Fruit fly (Drosophila melanogaster) whole organism, embryonic: ENCODE data around the gene mRpS30.

Experiments
- CG10431 ChIP-seq: fragments of 200-800 bp; sonication (Bioruptor generic); optimal IDR thresholded peaks from 3 replicates; lab custom pipeline; 2018; ENCODE audit warnings: missing biosample characterization, mild to moderate bottlenecking, missing genetic modification characterization
- CG10959 ChIP-seq: fragments of 200-800 bp; sonication (Bioruptor generic); IDR thresholded peaks from 2 replicates; pipeline ENCODE4 v1.3.6; 2022; ENCODE audit warnings: missing biosample characterization, missing genetic modification characterization
- CG12104 ChIP-seq: fragments of 200-800 bp; sonication (Bioruptor generic); optimal IDR thresholded peaks from 3 replicates; lab custom pipeline; 2016; ENCODE audit warnings: missing biosample characterization, missing genetic modification characterization
- CG1233 ChIP-seq: fragments of 200-800 bp; sonication (Bioruptor generic); optimal IDR thresholded peaks from 4 replicates; lab custom pipeline; 2018; ENCODE audit warnings: missing biosample characterization, mild to moderate bottlenecking, missing genetic modification characterization
- CG12744 ChIP-seq: fragments of 200-800 bp; sonication (Bioruptor generic); optimal IDR thresholded peaks from 2 replicates; lab custom pipeline; 2016; ENCODE audit warnings: missing biosample characterization, missing genetic modification characterization
- CG13624 ChIP-seq: fragments of 200-800 bp; sonication (Bioruptor generic); optimal IDR thresholded peaks from 2 replicates; lab custom pipeline; 2016; ENCODE audit warnings: missing biosample characterization, missing genetic modification characterization
- CG14965 ChIP-seq: fragments of 200-800 bp; sonication (Bioruptor generic); optimal IDR thresholded peaks from 2 replicates; lab custom pipeline; 2016; ENCODE audit warnings: missing biosample characterization, missing genetic modification characterization, borderline replicate concordance
- CG15514 ChIP-seq: fragments of 200-800 bp; sonication (Bioruptor generic); optimal IDR thresholded peaks from 3 replicates; lab custom pipeline; 2017; ENCODE audit warnings: missing biosample characterization, missing genetic modification characterization, mild to moderate bottlenecking, moderate library complexity, missing genetic modification reagents
- CG17328 ChIP-seq: fragments of 200-800 bp; sonication (Bioruptor generic); IDR thresholded peaks from 2 replicates; pipeline ENCODE4 v1.3.6; 2022; ENCODE audit warnings: missing biosample characterization, missing genetic modification characterization
- CG17568 ChIP-seq: fragments of 200-800 bp; sonication (Bioruptor generic); optimal IDR thresholded peaks from 2 replicates; lab custom pipeline; 2018; ENCODE audit warnings: missing biosample characterization, mild to moderate bottlenecking, missing genetic modification characterization, moderate library complexity
- CG17612 ChIP-seq: fragments of 200-800 bp; sonication (Bioruptor generic); IDR thresholded peaks from 2 replicates; pipeline ENCODE4 v1.3.6; 2022; ENCODE audit warnings: missing biosample characterization, missing genetic modification characterization
- CG17829 ChIP-seq: fragments of 200-800 bp; optimal IDR thresholded peaks from 2 replicates; lab custom pipeline; 2019; ENCODE audit warnings: missing biosample characterization, mild to moderate bottlenecking, missing genetic modification characterization, moderate library complexity
- CG2875 ChIP-seq: fragments of 200-800 bp; sonication (Bioruptor generic); optimal IDR thresholded peaks from 2 replicates; lab custom pipeline; 2017; ENCODE audit warnings: missing biosample characterization, mild to moderate bottlenecking, missing genetic modification characterization, missing genetic modification reagents
- CG3065 ChIP-seq: fragments of 200-800 bp; sonication (Bioruptor generic); optimal IDR thresholded peaks from 2 replicates; lab custom pipeline; 2016; ENCODE audit warnings: missing biosample characterization, missing genetic modification characterization
- CG34422 ChIP-seq: fragments of 200-800 bp; sonication (Bioruptor generic); IDR thresholded peaks from 3 replicates; pipeline ENCODE4 v1.3.6; 2022; ENCODE audit warnings: missing biosample characterization, missing genetic modification characterization
- CG4617 ChIP-seq: fragments of 200-800 bp; sonication (Bioruptor generic); optimal IDR thresholded peaks from 3 replicates; lab custom pipeline; 2016; ENCODE audit warnings: missing biosample characterization, missing genetic modification characterization, borderline replicate concordance
- CG6813 ChIP-seq: fragments of 200-800 bp; sonication (Bioruptor generic); optimal IDR thresholded peaks from 2 replicates; lab custom pipeline; 2017; ENCODE audit warnings: missing biosample characterization, missing genetic modification characterization, mild to moderate bottlenecking, moderate library complexity, missing genetic modification reagents
- CG9727 ChIP-seq: fragments of 200-800 bp; sonication (Bioruptor generic); optimal IDR thresholded peaks from 3 replicates; lab custom pipeline; 2017; ENCODE audit warnings: missing biosample characterization, mild to moderate bottlenecking, missing genetic modification characterization
- Fer2 ChIP-seq: fragments of 200-800 bp; sonication (Bioruptor generic); optimal IDR thresholded peaks from 2 replicates; lab custom pipeline; 2018; ENCODE audit warnings: missing biosample characterization, mild to moderate bottlenecking, missing genetic modification characterization, moderate library complexity
- Fer3 ChIP-seq: fragments of 200-800 bp; sonication (Bioruptor generic); optimal IDR thresholded peaks from 2 replicates; lab custom pipeline; 2018; ENCODE audit warnings: missing biosample characterization, mild to moderate bottlenecking, missing genetic modification characterization, moderate library complexity
- GATAe ChIP-seq: fragments of 200-800 bp; sonication (Bioruptor generic); conservative IDR thresholded peaks from 2 replicates; pipeline ENCODE4 v1.3.6; 2022; ENCODE audit warnings: missing biosample characterization, missing genetic modification characterization
- HLH3B ChIP-seq: fragments of 200-800 bp; sonication (Bioruptor generic); IDR thresholded peaks from 2 replicates; pipeline ENCODE4 v1.3.6; 2022; ENCODE audit warnings: missing biosample characterization, missing genetic modification characterization
- Nf-YA ChIP-seq: fragments of 200-800 bp; sonication (Bioruptor generic); IDR thresholded peaks from 2 replicates; pipeline ENCODE4 v1.3.6; 2022; ENCODE audit warnings: missing biosample characterization, missing genetic modification characterization
- Six4 ChIP-seq: fragments of 200-800 bp; sonication (Bioruptor generic); optimal IDR thresholded peaks from 2 replicates; lab custom pipeline; 2016; ENCODE audit warnings: missing biosample characterization, missing genetic modification characterization
- Stat92E ChIP-seq, 3 experiments: fragments of >200 bp in 2 of 3; fragments of 200-800 bp in 1 of 3; sonication (Bioruptor generic) in 1 of 3; optimal IDR thresholded peaks; 2 replicates each; lab custom pipeline; 2017 to 2019; ENCODE audit warnings: missing biosample characterization in 3 of 3, missing genetic modification characterization in 3 of 3, mild to moderate bottlenecking in 1 of 3, moderate library complexity in 1 of 3
- Taf1 ChIP-seq: fragments of 200-800 bp; sonication (Bioruptor generic); IDR thresholded peaks from 2 replicates; pipeline ENCODE4 v1.3.6; 2022; ENCODE audit warnings: missing biosample characterization, missing genetic modification characterization
- Trl ChIP-seq, 3 experiments: fragments of >200 bp in 2 of 3; fragments of 200-800 bp in 1 of 3; sonication (Bioruptor generic) in 1 of 3; optimal IDR thresholded peaks; 2 replicates in 1 of 3; 3 replicates in 2 of 3; lab custom pipeline; 2016 to 2017; ENCODE audit warnings: missing biosample characterization in 1 of 3, missing genetic modification characterization in 1 of 3
- Vsx1 ChIP-seq: fragments of 200-800 bp; sonication (Bioruptor generic); optimal IDR thresholded peaks from 2 replicates; lab custom pipeline; 2017; ENCODE audit warnings: missing biosample characterization, mild to moderate bottlenecking, missing genetic modification characterization, missing genetic modification reagents
- ab ChIP-seq: fragments of 200-800 bp; sonication (Bioruptor generic); optimal IDR thresholded peaks from 2 replicates; lab custom pipeline; 2016; ENCODE audit warnings: missing biosample characterization, missing genetic modification characterization
- amos ChIP-seq: fragments of 200-800 bp; sonication (Bioruptor generic); IDR thresholded peaks from 2 replicates; pipeline ENCODE4 v1.3.6; 2022; ENCODE audit warnings: missing biosample characterization, missing genetic modification characterization; ENCODE audit not compliant: partially characterized antibody
- aop ChIP-seq: fragments of 200-800 bp; sonication (Bioruptor generic); IDR thresholded peaks from 2 replicates; pipeline ENCODE4 v1.3.6; 2022; ENCODE audit warnings: missing biosample characterization, missing genetic modification characterization
- bab2 ChIP-seq: fragments of 200-800 bp; sonication (Bioruptor generic); optimal IDR thresholded peaks from 2 replicates; lab custom pipeline; 2016; ENCODE audit warnings: missing biosample characterization, missing genetic modification characterization
- br ChIP-seq: fragments of >200 bp; optimal IDR thresholded peaks from 2 replicates; lab custom pipeline; 2017
- btn ChIP-seq: fragments of 200-800 bp; sonication (Bioruptor generic); optimal IDR thresholded peaks from 2 replicates; lab custom pipeline; 2016; ENCODE audit warnings: missing biosample characterization, missing genetic modification characterization
- danr ChIP-seq: fragments of 200-800 bp; sonication (Bioruptor generic); IDR thresholded peaks from 2 replicates; pipeline ENCODE4 v1.3.6; 2022; ENCODE audit warnings: missing biosample characterization, missing genetic modification characterization
- ems ChIP-seq: fragments of 200-800 bp; sonication (Bioruptor generic); optimal IDR thresholded peaks from 3 replicates; lab custom pipeline; 2016; ENCODE audit warnings: missing biosample characterization, missing genetic modification characterization
- esg ChIP-seq: fragments of 200-800 bp; sonication (Bioruptor generic); conservative IDR thresholded peaks from 2 replicates; pipeline ENCODE4 v1.3.6; 2022; ENCODE audit warnings: missing biosample characterization, missing genetic modification characterization
- gcm2 ChIP-seq: fragments of 200-800 bp; sonication (Bioruptor generic); optimal IDR thresholded peaks from 2 replicates; lab custom pipeline; 2016; ENCODE audit warnings: missing biosample characterization, missing genetic modification characterization
- gt ChIP-seq: fragments of 200-800 bp; sonication (Bioruptor generic); IDR thresholded peaks from 2 replicates; pipeline ENCODE4 v1.3.6; 2022; ENCODE audit warnings: missing biosample characterization, missing genetic modification characterization
- ind ChIP-seq: fragments of 200-800 bp; sonication (Bioruptor generic); optimal IDR thresholded peaks from 3 replicates; lab custom pipeline; 2016; ENCODE audit warnings: missing biosample characterization, missing genetic modification characterization
- lilli ChIP-seq: fragments of 200-800 bp; sonication (Bioruptor generic); optimal IDR thresholded peaks from 3 replicates; lab custom pipeline; 2016; ENCODE audit warnings: missing biosample characterization, missing genetic modification characterization
- lov ChIP-seq, 2 experiments: fragments of 200-800 bp in 1 of 2; fragments of >200 bp in 1 of 2; sonication (Bioruptor generic) in 1 of 2; IDR thresholded peaks in 1 of 2; optimal IDR thresholded peaks in 1 of 2; 2 replicates in 1 of 2; 3 replicates in 1 of 2; pipeline versions ENCODE4 v1.3.6 to Lab custom; 2017 to 2022; ENCODE audit warnings: missing biosample characterization in 1 of 2, missing genetic modification characterization in 1 of 2
- maf-S ChIP-seq: fragments of 200-800 bp; sonication (Bioruptor generic); optimal IDR thresholded peaks from 2 replicates; lab custom pipeline; 2016; ENCODE audit warnings: missing biosample characterization, missing genetic modification characterization
- mirr ChIP-seq: fragments of 200-800 bp; sonication (Bioruptor generic); optimal IDR thresholded peaks from 3 replicates; lab custom pipeline; 2018; ENCODE audit warnings: missing biosample characterization, mild to moderate bottlenecking, missing genetic modification characterization
- sens ChIP-seq: fragments of 200-800 bp; sonication (Bioruptor generic); peaks from one replicate; lab custom pipeline; 2016; ENCODE audit warnings: missing biosample characterization, missing genetic modification characterization
- sug ChIP-seq: fragments of 200-800 bp; optimal IDR thresholded peaks from 2 replicates; lab custom pipeline; 2019; ENCODE audit warnings: missing biosample characterization, mild to moderate bottlenecking, missing genetic modification characterization, moderate library complexity
- tio ChIP-seq: fragments of 200-800 bp; sonication (Bioruptor generic); optimal IDR thresholded peaks from 2 replicates; lab custom pipeline; 2017; ENCODE audit warnings: missing biosample characterization, missing genetic modification characterization, inconsistent platforms
- zfh1 ChIP-seq: fragments of 200-800 bp; sonication (Bioruptor generic); IDR thresholded peaks from 3 replicates; pipeline ENCODE4 v1.3.6; 2022; ENCODE audit warnings: missing biosample characterization, missing genetic modification characterization
- zfh2 ChIP-seq: fragments of 200-800 bp; sonication (Bioruptor generic); optimal IDR thresholded peaks from 2 replicates; lab custom pipeline; 2016; ENCODE audit warnings: missing biosample characterization, missing genetic modification characterization

mRpS30 gene

dm6 chrX:15745905-15746681 lies 39.8 kb upstream of the mRpS30 start, which contains the start of the genes CG8944 and CCT6 (continued):
- TF ChIP-seq CG6813 (no peak), Fer2 (tag; lab: Kevin White, UChicago) (no peak), Six4 (GFP tag; lab: Kevin White, UChicago) (no peak), CG34422 (GFP tag; lab: Robert Waterston, UW) (no peak), Trl (optimal IDR thresholded peaks at IDR 0.05; lab: Kevin White, UChicago) (no peak), Trl (GFP tag; optimal IDR thresholded peaks at IDR 0.05; lab: Kevin White, UChicago) (no peak), danr (GFP tag; lab: Robert Waterston, UW) (no peak), Vsx1 (GFP tag; lab: Kevin White, UChicago) (no peak), CG15514 (GFP tag; lab: Kevin White, UChicago) (peak; percentile 30), esg (GFP tag; lab: Robert Waterston, UW) (no peak), Fer3 (tag; lab: Kevin White, UChicago) (no peak), Nf-YA (GFP tag; lab: Robert Waterston, UW) (no peak), CG13624 (GFP tag; lab: Kevin White, UChicago) (no peak), CG17829 (tag; lab: Kevin White, UChicago) (peak; percentile 22), CG12104 (GFP tag; lab: Kevin White, UChicago) (no peak), CG14965 (GFP tag; lab: Kevin White, UChicago) (no peak), bab2 (GFP tag; lab: Kevin White, UChicago) (no peak), CG17612 (no peak), br (lab: Kevin White, UChicago) (no peak), CG10431 (GFP tag; lab: Kevin White, UChicago) (no peak), mirr (GFP tag; lab: Kevin White, UChicago) (no peak), CG17328 (GFP tag; lab: Robert Waterston, UW) (no peak), CG17568 (GFP tag; lab: Kevin White, UChicago) (no peak), tio (GFP tag; lab: Kevin White, UChicago) (no peak), sens (peak; percentile 64), lov (optimal IDR thresholded peaks at IDR 0.05; lab: Kevin White, UChicago) (no peak), lov (GFP tag; IDR thresholded peaks at IDR 0.05; lab: Robert Waterston, UW) (no peak), gcm2 (no peak), CG12744 (GFP tag; lab: Kevin White, UChicago) (no peak), zfh1 (GFP tag; lab: Robert Waterston, UW) (no peak), CG2875 (GFP tag; lab: Kevin White, UChicago) (no peak), lilli (GFP tag; lab: Kevin White, UChicago) (peak; percentile 1), aop (GFP tag; lab: Robert Waterston, UW) (no peak), maf-S (GFP tag; lab: Kevin White, UChicago) (no peak), Taf1 (GFP tag; lab: Robert Waterston, UW) (no peak), Stat92E (GFP tag; optimal IDR thresholded peaks at IDR 0.05; lab: Kevin White, UChicago) (no peak), amos (GFP tag; lab: Robert Waterston, UW) (peak; percentile 49), sug (tag; lab: Kevin White, UChicago) (peak; percentile 14), zfh2 (GFP tag; lab: Kevin White, UChicago) (peak; percentile 16), ab (GFP tag; lab: Kevin White, UChicago) (no peak), CG10959 (GFP tag; lab: Robert Waterston, UW) (no peak), GATAe (GFP tag; lab: Robert Waterston, UW) (no peak), HLH3B (GFP tag; lab: Robert Waterston, UW) (no peak), btn (GFP tag; lab: Kevin White, UChicago) (no peak), ems (GFP tag; lab: Kevin White, UChicago) (no peak), CG1233 (GFP tag; lab: Kevin White, UChicago) (no peak), ind (peak; percentile 20), CG3065 (GFP tag; lab: Kevin White, UChicago) (no peak), CG4617 (peak; percentile 21), CG9727 (GFP tag; lab: Kevin White, UChicago) (no peak), gt (no peak)
